Fruit fly (Drosophila melanogaster): ENCODE measurements around the gene Fum1.

Gene Fum1

DNA sequence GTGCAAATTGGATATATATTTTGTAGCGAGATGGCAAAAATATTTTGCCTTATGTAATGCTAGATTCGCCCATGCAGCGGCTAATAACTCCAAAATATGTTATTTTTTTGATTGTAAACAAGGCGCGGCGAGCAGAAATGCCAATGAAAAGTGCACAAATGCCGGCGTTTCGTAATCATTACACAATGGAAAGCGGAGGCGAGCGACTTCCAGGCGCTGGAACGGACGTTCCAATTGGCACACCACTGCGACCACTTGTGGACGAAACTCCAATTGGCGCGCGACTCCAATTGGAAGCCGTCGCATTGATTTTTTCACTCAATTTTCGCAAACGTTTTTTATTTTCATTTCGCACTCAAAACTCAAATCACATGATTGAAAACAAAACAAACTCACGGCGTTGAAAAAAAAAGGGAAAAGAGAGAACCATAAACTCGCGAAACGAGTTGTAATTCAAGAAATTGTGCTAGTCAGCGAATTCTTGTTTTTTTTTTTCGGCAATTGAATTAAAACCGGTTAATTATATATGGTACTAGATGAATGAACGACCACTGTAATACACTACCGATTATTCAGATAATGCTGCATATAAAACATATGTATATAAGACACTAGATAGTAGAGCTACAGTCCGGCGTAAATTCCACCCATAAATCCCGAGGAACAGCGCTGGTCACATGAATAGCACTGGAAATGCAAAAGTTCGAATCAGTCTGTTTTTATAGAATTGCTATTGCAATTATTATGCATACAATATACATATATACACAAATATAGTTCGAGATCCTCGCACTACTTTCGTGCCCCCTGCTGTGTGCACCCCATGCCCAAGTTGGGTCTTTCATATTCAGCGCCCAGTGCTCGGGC lies 644 bp downstream of the Fum1 start, which contains the start of gene ND-ASHI (continued):
- TF ChIP-seq CG11902 (GFP tag; optimal IDR thresholded peaks at IDR 0.05) (peak; percentile 94), achi (GFP tag; optimal IDR thresholded peaks at IDR 0.05) (peak; percentile 95), CG10669 (GFP tag; optimal IDR thresholded peaks at IDR 0.05) (peak; percentile 97), CG10631 (GFP tag; optimal IDR thresholded peaks at IDR 0.05) (peak; percentile 97), CG6808 (GFP tag; optimal IDR thresholded peaks at IDR 0.05) (peak; percentile 97), CG15336 (GFP tag; IDR thresholded peaks at IDR 0.05) (peak; percentile 98), CG3919 (GFP tag; optimal IDR thresholded peaks at IDR 0.05) (peak; percentile 98), CG34406 (GFP tag; optimal IDR thresholded peaks at IDR 0.05) (peak; percentile 97), CG6854 (GFP tag; optimal IDR thresholded peaks at IDR 0.05) (peak; percentile 95), CG6276 (GFP tag; optimal IDR thresholded peaks at IDR 0.05) (peak; percentile 97), CG6163 (GFP tag; IDR thresholded peaks at IDR 0.05) (peak; percentile 99), dac (GFP tag; optimal IDR thresholded peaks at IDR 0.05) (peak; percentile 95), Eip93F (GFP tag; optimal IDR thresholded peaks at IDR 0.05) (peak; percentile 95), net (GFP tag; optimal IDR thresholded peaks at IDR 0.05) (peak; percentile 96), CG3032 (tag; optimal IDR thresholded peaks at IDR 0.05) (peak; percentile 96), Hr4 (GFP tag; optimal IDR thresholded peaks at IDR 0.05) (peak; percentile 95), CG31627 (GFP tag; optimal IDR thresholded peaks at IDR 0.05) (peak; percentile 95), vri (GFP tag; optimal IDR thresholded peaks at IDR 0.05) (peak; percentile 95), fd85E (GFP tag; optimal IDR thresholded peaks at IDR 0.05) (peak; percentile 93)

DNA sequence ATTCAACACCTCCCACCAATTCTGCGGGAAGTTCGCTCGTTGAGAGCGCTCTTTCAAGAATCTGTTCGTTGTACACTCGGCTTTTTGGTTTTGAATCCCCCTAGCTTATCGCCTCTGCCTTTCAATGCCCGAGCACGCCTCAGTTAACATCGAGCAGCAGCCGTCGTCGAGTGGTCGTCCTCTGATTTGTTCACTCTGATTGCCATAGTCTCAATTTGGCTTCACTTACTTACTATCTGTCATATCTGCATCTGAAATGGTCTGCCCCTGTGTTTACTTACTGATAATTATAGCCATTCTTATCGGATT lies 1.2 kb downstream of the Fum1 start:
- TF ChIP-seq Eip93F (GFP tag; optimal IDR thresholded peaks at IDR 0.05) (no peak), salr (GFP tag; optimal IDR thresholded peaks at IDR 0.05) (no peak), dac (GFP tag; optimal IDR thresholded peaks at IDR 0.05) (no peak), svp (GFP tag) (peak; percentile 70)

DNA sequence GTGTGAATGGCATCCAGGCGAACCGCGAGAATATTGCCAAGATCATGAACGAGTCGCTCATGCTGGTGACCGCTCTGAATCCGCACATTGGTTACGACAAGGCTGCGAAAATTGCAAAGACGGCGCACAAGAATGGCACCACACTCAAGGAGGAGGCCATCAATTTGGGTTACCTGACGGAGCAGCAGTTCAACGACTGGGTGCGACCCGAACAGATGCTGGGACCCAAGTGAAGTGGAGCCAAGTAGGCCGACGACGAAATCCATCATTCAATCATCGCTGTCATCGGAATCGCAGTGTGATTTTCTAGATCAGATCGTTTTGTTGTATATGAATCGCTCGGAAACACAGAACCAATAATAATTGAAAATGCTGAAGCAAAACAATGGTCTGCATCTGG lies 3.2 kb downstream of the Fum1 start, which contains the start of gene Fum2:
Fum2 (plus strand) TSS at position 301 of the 400 bp plus-strand sequence.
- TF ChIP-seq achi (GFP tag; optimal IDR thresholded peaks at IDR 0.05) (no peak), esn (GFP tag; optimal IDR thresholded peaks at IDR 0.05) (no peak), lz (GFP tag; optimal IDR thresholded peaks at IDR 0.05) (no peak), CG9139 (GFP tag; optimal IDR thresholded peaks at IDR 0.05) (no peak), CG10669 (GFP tag; optimal IDR thresholded peaks at IDR 0.05) (no peak), CG6792 (GFP tag; optimal IDR thresholded peaks at IDR 0.05) (no peak), dac (GFP tag; optimal IDR thresholded peaks at IDR 0.05) (no peak), fd85E (GFP tag; optimal IDR thresholded peaks at IDR 0.05) (no peak), Eip78C (GFP tag) (no peak), CG11902 (GFP tag; optimal IDR thresholded peaks at IDR 0.05) (no peak), dsx (GFP tag; optimal IDR thresholded peaks at IDR 0.05; ENCODE audit: poor library complexity, severe bottlenecking) (no peak), CG31627 (GFP tag; optimal IDR thresholded peaks at IDR 0.05) (no peak), Gug (GFP tag; IDR thresholded peaks at IDR 0.05) (no peak), CG16779 (tag; optimal IDR thresholded peaks at IDR 0.05) (no peak), Eip75B (GFP tag; optimal IDR thresholded peaks at IDR 0.05) (no peak), CG32006 (GFP tag; optimal IDR thresholded peaks at IDR 0.05) (no peak), CG8632 (GFP tag; optimal IDR thresholded peaks at IDR 0.05) (no peak), CG8119 (GFP tag; IDR thresholded peaks at IDR 0.05) (no peak), salr (GFP tag; optimal IDR thresholded peaks at IDR 0.05) (no peak), Sox15 (GFP tag; optimal IDR thresholded peaks at IDR 0.05) (no peak)
